Worm (Caenorhabditis elegans): Measurements from ENCODE around the gene gpch-1.

The gpch-1 gene

DNA sequence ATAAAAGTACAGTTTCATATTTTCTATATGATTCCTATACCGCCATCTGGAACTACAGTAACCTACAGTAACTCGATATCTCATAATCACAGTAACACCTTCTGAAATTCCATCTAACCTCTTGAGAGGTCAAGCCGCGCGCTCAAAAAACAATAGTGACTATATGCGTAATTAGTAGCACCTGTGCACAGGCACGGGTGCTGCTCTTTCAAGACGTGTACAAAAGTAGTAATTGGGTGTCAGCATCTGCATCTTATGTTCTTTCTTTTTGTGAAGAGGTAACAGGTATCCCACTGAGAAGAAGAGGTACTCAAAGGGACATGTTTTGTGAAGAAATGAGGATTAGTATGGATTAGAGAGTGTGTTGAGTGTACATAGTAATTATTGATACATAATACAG is 53.0 kb downstream of the gpch-1 start:
- no peak for TF ChIP-seq nhr-237 (tag; optimal IDR thresholded peaks at IDR 0.05)
- no peak for TF ChIP-seq tbx-8 (GFP tag; optimal IDR thresholded peaks at IDR 0.05)
- TF ChIP-seq ham-2 (GFP tag; optimal IDR thresholded peaks at IDR 0.05), result no peak
- TF ChIP-seq mls-2 (tag; optimal IDR thresholded peaks at IDR 0.05), result peak; percentile 32
- peak; percentile 91 for TF ChIP-seq lin-32 (GFP tag; optimal IDR thresholded peaks at IDR 0.05)
- TF ChIP-seq flh-1 (GFP tag; optimal IDR thresholded peaks at IDR 0.05), result no peak
- no peak for TF ChIP-seq M03D4.4 (tag; optimal IDR thresholded peaks at IDR 0.05)
- TF ChIP-seq ceh-43 (GFP tag; optimal IDR thresholded peaks at IDR 0.05), result peak; percentile 87
- TF ChIP-seq unc-62 (GFP tag; optimal IDR thresholded peaks at IDR 0.05), result no peak
- no peak for TF ChIP-seq bed-3 (GFP tag; optimal IDR thresholded peaks at IDR 0.05)
- peak; percentile 93 for TF ChIP-seq nhr-2 (tag; optimal IDR thresholded peaks at IDR 0.05)
